Fruit fly (Drosophila melanogaster): Measurements from ENCODE around the gene CG33080.

CG33080 gene

dm6 chrX:5737676-5738220 is 20.2 kb upstream of the CG33080 start, which contains the start of gene Snx27 (continued):
- TF ChIP-seq Med (GFP tag) = peak; percentile 95
- no peak for TF ChIP-seq tll (GFP tag; optimal IDR thresholded peaks at IDR 0.05)
- TF ChIP-seq Mrtf (GFP tag; IDR thresholded peaks at IDR 0.05) = no peak
- no peak for TF ChIP-seq pnt (GFP tag; optimal IDR thresholded peaks at IDR 0.05)
- 0 out of 2 replicates have a peak, but pooled peaks have one; percentile 6 for TF ChIP-seq ranshi (GFP tag; IDR thresholded peaks at IDR 0.05)
- TF ChIP-seq esg (GFP tag; conservative IDR thresholded peaks at IDR 0.05) = no peak
- TF ChIP-seq Vsx1 (GFP tag; optimal IDR thresholded peaks at IDR 0.05) = peak; percentile 14
- no peak for TF ChIP-seq Meics (GFP tag; optimal IDR thresholded peaks at IDR 0.05)
- TF ChIP-seq CkIIα-i1 (GFP tag; IDR thresholded peaks at IDR 0.05) = no peak
- peak; percentile 45 for TF ChIP-seq CG4617 (GFP tag; optimal IDR thresholded peaks at IDR 0.05; ENCODE audit: borderline replicate concordance)
- peak; percentile 99 for TF ChIP-seq chinmo (GFP tag; IDR thresholded peaks at IDR 0.05; ENCODE audit: partially characterized antibody)
- no peak for TF ChIP-seq Hey (tag; optimal IDR thresholded peaks at IDR 0.05)
- peak; percentile 48 for TF ChIP-seq CG13894 (tag; optimal IDR thresholded peaks at IDR 0.05)
- TF ChIP-seq CG2120 (GFP tag; optimal IDR thresholded peaks at IDR 0.05) = peak; percentile 72
- peak; percentile 57 for TF ChIP-seq row (GFP tag; IDR thresholded peaks at IDR 0.05)
- TF ChIP-seq CG17612 (GFP tag; IDR thresholded peaks at IDR 0.05) = no peak
- no peak for TF ChIP-seq CG3838 (GFP tag; optimal IDR thresholded peaks at IDR 0.05)
- peak; percentile 56 for TF ChIP-seq CG7928 (GFP tag; optimal IDR thresholded peaks at IDR 0.05)
- TF ChIP-seq NK7.1 (GFP tag; optimal IDR thresholded peaks at IDR 0.05) = no peak
- no peak for TF ChIP-seq Bdp1 (GFP tag; optimal IDR thresholded peaks at IDR 0.05)
- TF ChIP-seq gce (GFP tag; IDR thresholded peaks at IDR 0.05) = no peak; the same call in 2 of the 3 replicates
- TF ChIP-seq ewg (GFP tag; optimal IDR thresholded peaks at IDR 0.05) = peak; percentile 23
- no peak for TF ChIP-seq Ravus (GFP tag; IDR thresholded peaks at IDR 0.05)
- TF ChIP-seq CG3281 (GFP tag; optimal IDR thresholded peaks at IDR 0.05) = no peak
- no peak for TF ChIP-seq lola (GFP tag; optimal IDR thresholded peaks at IDR 0.05)
- peak; percentile 51 for TF ChIP-seq CG9609 (GFP tag; optimal IDR thresholded peaks at IDR 0.05)
- no peak for TF ChIP-seq CG6765 (GFP tag; optimal IDR thresholded peaks at IDR 0.05)
- TF ChIP-seq repo (GFP tag; optimal IDR thresholded peaks at IDR 0.05) = peak; percentile 8
- TF ChIP-seq Fer2 (tag; optimal IDR thresholded peaks at IDR 0.05) = no peak
- no peak for TF ChIP-seq CG6654 (GFP tag; optimal IDR thresholded peaks at IDR 0.05)
- peak; percentile 19 for TF ChIP-seq dmrt11E (tag; optimal IDR thresholded peaks at IDR 0.05)
- peak; percentile 59; the same call in 1 of the 2 replicates for TF ChIP-seq CG11247 (GFP tag; IDR thresholded peaks at IDR 0.05)
- no peak for TF ChIP-seq Max (GFP tag; optimal IDR thresholded peaks at IDR 0.05)
- TF ChIP-seq ac (GFP tag; optimal IDR thresholded peaks at IDR 0.05) = no peak
- TF ChIP-seq CG14014 (GFP tag; IDR thresholded peaks at IDR 0.05) = no peak; the same call in 1 of the 2 replicates
- peak; percentile 35 for TF ChIP-seq CG17359 (tag; optimal IDR thresholded peaks at IDR 0.05)
- no peak for TF ChIP-seq CG13424 (tag; optimal IDR thresholded peaks at IDR 0.05)
- no peak for TF ChIP-seq CG13775 (GFP tag; optimal IDR thresholded peaks at IDR 0.05)
- no peak for TF ChIP-seq CG1529 (GFP tag; optimal IDR thresholded peaks at IDR 0.05)
- TF ChIP-seq CG30431 (GFP tag; optimal IDR thresholded peaks at IDR 0.05) = no peak
- TF ChIP-seq croc (GFP tag; conservative IDR thresholded peaks at IDR 0.05) = no peak
- peak; percentile 48; the same call in 1 of the 3 replicates for TF ChIP-seq CG6175 (GFP tag; IDR thresholded peaks at IDR 0.05)
- TF ChIP-seq CG30403 (GFP tag; optimal IDR thresholded peaks at IDR 0.05) = peak; percentile 53
- peak; percentile 32 to 68 for TF ChIP-seq dpn (GFP tag; optimal IDR thresholded peaks at IDR 0.05)
- TF ChIP-seq eyg (GFP tag; optimal IDR thresholded peaks at IDR 0.05) = peak; percentile 30
- peak; percentile 60 for TF ChIP-seq ken (GFP tag; IDR thresholded peaks at IDR 0.05)
- no peak for TF ChIP-seq CG31365 (tag; optimal IDR thresholded peaks at IDR 0.05)
- TF ChIP-seq zfh2 (GFP tag; optimal IDR thresholded peaks at IDR 0.05) = peak; percentile 63
- peak; percentile 48 for TF ChIP-seq vfl (GFP tag; optimal IDR thresholded peaks at IDR 0.05)
- no peak for TF ChIP-seq CG4282 (GFP tag; optimal IDR thresholded peaks at IDR 0.05)

Measured in whole organism, embryonic.